Fruit fly (Drosophila melanogaster): ENCODE results near the gene Npc2e.

Npc2e gene

dm6 chr3R:10093252-10094030 is 40.3 kb downstream of the Npc2e start (continued):
- TF ChIP-seq CG13775 (GFP tag; optimal IDR thresholded peaks at IDR 0.05) (no peak), CG14050 (GFP tag; IDR thresholded peaks at IDR 0.05) (no peak), CG34422 (GFP tag; IDR thresholded peaks at IDR 0.05) (no peak; the same call in 2 of the 3 replicates), dysf (GFP tag; IDR thresholded peaks at IDR 0.05) (no peak), ken (GFP tag; IDR thresholded peaks at IDR 0.05) (no peak), CG17359 (tag; optimal IDR thresholded peaks at IDR 0.05) (no peak), CG31441 (GFP tag; IDR thresholded peaks at IDR 0.05) (peak; percentile 21; the same call in 1 of the 2 replicates), caup (GFP tag; optimal IDR thresholded peaks at IDR 0.05; ENCODE audit: severe bottlenecking) (no peak), tx (GFP tag; optimal IDR thresholded peaks at IDR 0.05) (no peak), corto (GFP tag; optimal IDR thresholded peaks at IDR 0.05) (no peak), Hmx (GFP tag; optimal IDR thresholded peaks at IDR 0.05) (no peak), Spps (tag; optimal IDR thresholded peaks at IDR 0.05) (no peak), CG12942 (GFP tag; optimal IDR thresholded peaks at IDR 0.05) (no peak), sd (tag; optimal IDR thresholded peaks at IDR 0.05) (peak; percentile 20), slp2 (GFP tag; optimal IDR thresholded peaks at IDR 0.05) (no peak), Dref (GFP tag; IDR thresholded peaks at IDR 0.05) (no peak), ac (GFP tag; optimal IDR thresholded peaks at IDR 0.05) (no peak), H2.0 (GFP tag; IDR thresholded peaks at IDR 0.05) (no peak), Hand (GFP tag; optimal IDR thresholded peaks at IDR 0.05) (no peak), CG14965 (GFP tag; optimal IDR thresholded peaks at IDR 0.05; ENCODE audit: borderline replicate concordance) (no peak), sr (GFP tag; IDR thresholded peaks at IDR 0.05) (no peak), unc-4 (GFP tag; IDR thresholded peaks at IDR 0.05; ENCODE audit: partially characterized antibody) (no peak), CG13424 (tag; optimal IDR thresholded peaks at IDR 0.05) (no peak), nerfin-2 (GFP tag; IDR thresholded peaks at IDR 0.05; ENCODE audit: partially characterized antibody) (0 out of 2 replicates have a peak, but pooled peaks have one; percentile 37), CG9609 (GFP tag; optimal IDR thresholded peaks at IDR 0.05) (no peak), tgo (GFP tag; IDR thresholded peaks at IDR 0.05) (no peak), NFAT (GFP tag; IDR thresholded peaks at IDR 0.05) (no peak), gt (GFP tag; IDR thresholded peaks at IDR 0.05) (no peak), CG4328 (GFP tag; optimal IDR thresholded peaks at IDR 0.05) (no peak), wor (GFP tag; IDR thresholded peaks at IDR 0.05) (no peak), aop (GFP tag; IDR thresholded peaks at IDR 0.05) (no peak), ash1 (GFP tag; optimal IDR thresholded peaks at IDR 0.05) (no peak), jing (GFP tag; optimal IDR thresholded peaks at IDR 0.05) (no peak), Ssrp (tag; optimal IDR thresholded peaks at IDR 0.05) (no peak), CG4707 (GFP tag; optimal IDR thresholded peaks at IDR 0.05) (no peak), Nf-YA (GFP tag; IDR thresholded peaks at IDR 0.05) (no peak), CG30403 (GFP tag; optimal IDR thresholded peaks at IDR 0.05) (no peak), Scr (GFP tag; IDR thresholded peaks at IDR 0.05; ENCODE audit: partially characterized antibody) (0 out of 2 replicates have a peak, but pooled peaks have one; percentile 30), D19B (GFP tag; optimal IDR thresholded peaks at IDR 0.05) (no peak), dmrt11E (tag; optimal IDR thresholded peaks at IDR 0.05) (no peak), CG7786 (GFP tag; optimal IDR thresholded peaks at IDR 0.05) (no peak), fu2 (GFP tag; optimal IDR thresholded peaks at IDR 0.05) (no peak), insv (GFP tag; optimal IDR thresholded peaks at IDR 0.05) (no peak), tap (tag; optimal IDR thresholded peaks at IDR 0.05) (no peak), CG2889 (GFP tag; IDR thresholded peaks at IDR 0.05) (no peak), wdn (GFP tag; IDR thresholded peaks at IDR 0.05) (no peak), zen (tag; optimal IDR thresholded peaks at IDR 0.05) (no peak), YL-1 (GFP tag; optimal IDR thresholded peaks at IDR 0.05) (no peak), chn (GFP tag; optimal IDR thresholded peaks at IDR 0.05) (no peak), Lpt (GFP tag; optimal IDR thresholded peaks at IDR 0.05) (no peak)
